Worm (Caenorhabditis elegans) whole organism, L4 larva: ENCODE results near the gene ifbp-1.
A peak's percentile ranks its signal among the peaks of the same experiment; 100 is the strongest.

Source experiments
- D1046.2 ChIP-seq: fragments of 200-800 bp; sonication (Bioruptor generic); IDR thresholded peaks from 2 replicates; pipeline ENCODE4 v1.3.6; 2022; ENCODE audit warnings: missing genetic modification characterization, missing compliant biosample characterization
- F10B5.3 ChIP-seq: sonication (generic microtip); optimal IDR thresholded peaks from 2 replicates; lab custom pipeline; 2016; ENCODE audit warnings: mild to moderate bottlenecking, missing genetic modification characterization, missing compliant biosample characterization
- F44E2.7 ChIP-seq: fragments of 200-800 bp; sonication (Bioruptor generic); IDR thresholded peaks from 2 replicates; pipeline ENCODE4 v2.1.2; 2022; ENCODE audit warnings: missing genetic modification characterization, missing compliant biosample characterization
- F49E8.2 ChIP-seq: sonication (generic microtip); optimal IDR thresholded peaks from 2 replicates; lab custom pipeline; 2016; ENCODE audit warnings: missing compliant biosample characterization, mild to moderate bottlenecking, missing genetic modification characterization, borderline replicate concordance
- R02D3.7 ChIP-seq: fragments of 150-350 bp; sonication (generic microtip); optimal IDR thresholded peaks from 3 replicates; lab custom pipeline; 2014; ENCODE audit warnings: missing biosample characterization, missing genetic modification characterization
- Y105C5A.15 ChIP-seq: fragments of 200-800 bp; sonication (Bioruptor generic); IDR thresholded peaks from 2 replicates; pipeline ENCODE4 v1.3.6; 2022; ENCODE audit warnings: missing genetic modification characterization, missing compliant biosample characterization
- Y75B8A.6 ChIP-seq: fragments of 200-800 bp; sonication (Bioruptor generic); IDR thresholded peaks from 2 replicates; pipeline ENCODE4 v1.3.6; 2022; ENCODE audit warnings: missing genetic modification reagents, missing genetic modification characterization, missing compliant biosample characterization
- aha-1 ChIP-seq: fragments of 150-350 bp; peaks from one replicate; lab custom pipeline; 2014; ENCODE audit warnings: missing biosample characterization, missing genetic modification characterization
- ama-1 ChIP-seq: fragments of 150-350 bp; optimal IDR thresholded peaks from 2 replicates; lab custom pipeline; 2014; ENCODE audit warnings: inconsistent platforms, mixed read lengths
- attf-4 ChIP-seq: sonication (generic microtip); optimal IDR thresholded peaks from 3 replicates; lab custom pipeline; 2017; ENCODE audit warnings: missing biosample characterization, missing genetic modification characterization
- ceh-20 ChIP-seq: fragments of 200-800 bp; sonication (Bioruptor generic); IDR thresholded peaks from 2 replicates; pipeline ENCODE4 v1.3.6; 2022; ENCODE audit warnings: missing genetic modification reagents, missing genetic modification characterization, missing compliant biosample characterization
- ces-1 ChIP-seq: fragments of 150-350 bp; sonication (generic microtip); optimal IDR thresholded peaks from 4 replicates; lab custom pipeline; 2014; ENCODE audit warnings: missing biosample characterization, missing genetic modification reagents, missing genetic modification characterization
- cey-2 ChIP-seq: sonication (generic microtip); optimal IDR thresholded peaks from 3 replicates; lab custom pipeline; 2017; ENCODE audit warnings: missing genetic modification characterization, mild to moderate bottlenecking, missing compliant biosample characterization, antibody characterized with exemption, borderline replicate concordance; ENCODE audit not compliant: insufficient read depth
- ctbp-1 ChIP-seq: fragments of 200-800 bp; sonication (Bioruptor generic); IDR thresholded peaks from 2 replicates; pipeline ENCODE4 v1.3.6; 2022; ENCODE audit warnings: missing genetic modification reagents, missing genetic modification characterization, missing compliant biosample characterization
- daf-19 ChIP-seq: fragments of 200-800 bp; sonication (Bioruptor generic); conservative IDR thresholded peaks from 2 replicates; pipeline ENCODE4 v1.3.6; 2022; ENCODE audit warnings: missing genetic modification characterization, missing compliant biosample characterization
- dmd-6 ChIP-seq: fragments of 200-800 bp; sonication (Bioruptor generic); IDR thresholded peaks from 2 replicates; pipeline ENCODE4 v1.3.6; 2022; ENCODE audit warnings: missing genetic modification reagents, missing genetic modification characterization, missing compliant biosample characterization
- dve-1 ChIP-seq: sonication (generic microtip); optimal IDR thresholded peaks from 2 replicates; lab custom pipeline; 2017; ENCODE audit warnings: antibody characterized with exemption, mild to moderate bottlenecking, missing genetic modification characterization, missing compliant biosample characterization; ENCODE audit not compliant: insufficient read depth
- fos-1 ChIP-seq: fragments of 150-350 bp; optimal IDR thresholded peaks from 2 replicates; lab custom pipeline; 2014; ENCODE audit warnings: missing biosample characterization, missing genetic modification characterization
- hlh-11 ChIP-seq: fragments of 200-800 bp; sonication (Bioruptor generic); optimal IDR thresholded peaks from 2 replicates; lab custom pipeline; 2018; ENCODE audit warnings: mild to moderate bottlenecking, missing genetic modification characterization, missing compliant biosample characterization
- hlh-30 ChIP-seq: sonication (generic microtip); optimal IDR thresholded peaks from 2 replicates; lab custom pipeline; 2017; ENCODE audit warnings: antibody characterized with exemption, mild to moderate bottlenecking, missing genetic modification characterization, missing compliant biosample characterization; ENCODE audit not compliant: insufficient read depth
- lin-13 ChIP-seq: fragments of 150-350 bp; optimal IDR thresholded peaks from 2 replicates; lab custom pipeline; 2014; ENCODE audit warnings: missing biosample characterization, missing genetic modification reagents, missing genetic modification characterization
- lin-15B ChIP-seq: fragments of 150-350 bp; sonication (generic microtip); optimal IDR thresholded peaks from 3 replicates; lab custom pipeline; 2014; ENCODE audit warnings: missing biosample characterization, missing genetic modification characterization
- lin-29 ChIP-seq: fragments of 200-800 bp; sonication (Bioruptor generic); IDR thresholded peaks from 2 replicates; pipeline ENCODE4 v1.3.6; 2022; ENCODE audit warnings: missing genetic modification reagents, missing genetic modification characterization, missing compliant biosample characterization
- lir-3 ChIP-seq: sonication (generic microtip); optimal IDR thresholded peaks from 2 replicates; lab custom pipeline; 2016; ENCODE audit warnings: mild to moderate bottlenecking, missing genetic modification characterization, missing compliant biosample characterization
- lsy-2 ChIP-seq, 2 experiments: fragments of 150-350 bp in 1 of 2; sonication (generic microtip) in 1 of 2; optimal IDR thresholded peaks; 2 replicates each; lab custom pipeline; 2014 to 2017; ENCODE audit warnings: missing biosample characterization in 2 of 2, missing genetic modification characterization in 2 of 2
- madf-5 ChIP-seq, 2 experiments: fragments of 200-800 bp; sonication (Bioruptor generic); IDR thresholded peaks; 2 replicates each; pipeline ENCODE4 v1.3.6; 2022; ENCODE audit warnings: missing compliant biosample characterization in 2 of 2, missing genetic modification characterization in 2 of 2
- madf-9 ChIP-seq: fragments of 200-800 bp; sonication (Bioruptor generic); conservative IDR thresholded peaks from 2 replicates; pipeline ENCODE4 v1.3.6; 2022; ENCODE audit warnings: missing genetic modification reagents, missing genetic modification characterization, missing compliant biosample characterization
- mdl-1 ChIP-seq, 2 experiments: fragments of 150-350 bp in 1 of 2; sonication (generic microtip) in 1 of 2; optimal IDR thresholded peaks; 2 replicates each; lab custom pipeline; 2014 to 2017; ENCODE audit warnings: missing biosample characterization in 2 of 2, missing genetic modification characterization in 2 of 2
- mep-1 ChIP-seq: fragments of 150-350 bp; sonication (generic microtip); optimal IDR thresholded peaks from 3 replicates; lab custom pipeline; 2014; ENCODE audit warnings: missing biosample characterization, missing genetic modification characterization
- mxl-3 ChIP-seq: fragments of 200-800 bp; sonication (Bioruptor generic); optimal IDR thresholded peaks from 2 replicates; lab custom pipeline; 2018; ENCODE audit warnings: mild to moderate bottlenecking, missing genetic modification characterization, missing compliant biosample characterization
- nhr-10 ChIP-seq: fragments of 150-350 bp; optimal IDR thresholded peaks from 2 replicates; lab custom pipeline; 2014; ENCODE audit warnings: missing biosample characterization, missing genetic modification characterization
- nhr-25 ChIP-seq: sonication (generic microtip); optimal IDR thresholded peaks from 2 replicates; lab custom pipeline; 2017; ENCODE audit warnings: missing genetic modification characterization, mild to moderate bottlenecking, missing compliant biosample characterization, antibody characterized with exemption, moderate library complexity, borderline replicate concordance; ENCODE audit not compliant: insufficient read depth
- nhr-28 ChIP-seq: fragments of 150-350 bp; optimal IDR thresholded peaks from 2 replicates; lab custom pipeline; 2014; ENCODE audit warnings: missing biosample characterization, missing genetic modification characterization
- nhr-6 ChIP-seq: fragments of 150-350 bp; optimal IDR thresholded peaks from 2 replicates; lab custom pipeline; 2014; ENCODE audit warnings: missing biosample characterization, missing genetic modification characterization
- pha-4 ChIP-seq, 2 experiments: fragments of 150-350 bp in 1 of 2; fragments of 200-800 bp in 1 of 2; sonication (Bioruptor generic) in 1 of 2; IDR thresholded peaks in 1 of 2; optimal IDR thresholded peaks in 1 of 2; 2 replicates each; pipeline versions ENCODE4 v1.3.6 to Lab custom; 2014 to 2022; ENCODE audit warnings: missing genetic modification characterization in 2 of 2, missing genetic modification reagents in 2 of 2, missing biosample characterization in 1 of 2, missing compliant biosample characterization in 1 of 2
- pqm-1 ChIP-seq: sonication (generic microtip); optimal IDR thresholded peaks from 2 replicates; lab custom pipeline; 2017; ENCODE audit warnings: missing biosample characterization, missing genetic modification characterization
- set-16 ChIP-seq: fragments of 200-800 bp; sonication (Bioruptor generic); IDR thresholded peaks from 2 replicates; pipeline ENCODE4 v1.3.6; 2022; ENCODE audit warnings: missing genetic modification reagents, missing genetic modification characterization, missing compliant biosample characterization
- snpc-1.2 ChIP-seq: fragments of 200-800 bp; sonication (Bioruptor generic); IDR thresholded peaks from 2 replicates; pipeline ENCODE4 v1.3.6; 2022; ENCODE audit warnings: missing genetic modification reagents, missing genetic modification characterization, missing compliant biosample characterization
- snpc-4 ChIP-seq: fragments of 150-350 bp; optimal IDR thresholded peaks from 2 replicates; lab custom pipeline; 2014; ENCODE audit warnings: missing biosample characterization, missing genetic modification characterization
- spr-3 ChIP-seq: fragments of 200-800 bp; sonication (Bioruptor generic); optimal IDR thresholded peaks from 2 replicates; lab custom pipeline; 2018; ENCODE audit warnings: mild to moderate bottlenecking, missing genetic modification characterization, missing compliant biosample characterization
- unc-39 ChIP-seq: sonication (generic microtip); optimal IDR thresholded peaks from 2 replicates; lab custom pipeline; 2017; ENCODE audit warnings: missing biosample characterization, missing genetic modification characterization
- zag-1 ChIP-seq: fragments of 150-350 bp; optimal IDR thresholded peaks from 2 replicates; lab custom pipeline; 2014; ENCODE audit warnings: missing biosample characterization, missing genetic modification characterization
- zfp-2 ChIP-seq: sonication (generic microtip); optimal IDR thresholded peaks from 2 replicates; lab custom pipeline; 2016; ENCODE audit warnings: mild to moderate bottlenecking, missing genetic modification characterization, missing compliant biosample characterization

Gene ifbp-1

ce11 chrV:13380178-13380577 lies at the start of gene ifbp-1:
TSS of gene ifbp-1 (minus strand) at chrV:13380262.
- TF ChIP-seq dmd-6, result peak; percentile 24; the same call in 1 of the 2 replicates
- no peak for TF ChIP-seq pqm-1
- TF ChIP-seq ces-1 (GFP tag; lab: Kevin White, UChicago), result no peak
- TF ChIP-seq ceh-20 (GFP tag; lab: Robert Waterston, UW), result no peak
- TF ChIP-seq lin-13 (GFP tag; lab: Kevin White, UChicago), result no peak
- no peak for TF ChIP-seq madf-5 (GFP tag; IDR thresholded peaks at IDR 0.05; lab: Robert Waterston, UW)
- no peak for TF ChIP-seq spr-3
- no peak for TF ChIP-seq F49E8.2
- TF ChIP-seq nhr-25 (tag; lab: Kevin White, UChicago), result peak; percentile 79
- peak; percentile 64 for TF ChIP-seq mep-1
- peak; percentile 22 to 34 for TF ChIP-seq lsy-2 (tag; optimal IDR thresholded peaks at IDR 0.05; lab: Kevin White, UChicago)
- 0 out of 2 replicates have a peak, but pooled peaks have one; percentile 10 for TF ChIP-seq madf-9
- TF ChIP-seq ctbp-1, result no peak
- TF ChIP-seq F44E2.7 (GFP tag; lab: Robert Waterston, UW), result no peak
- no peak for TF ChIP-seq D1046.2 (GFP tag; lab: Robert Waterston, UW)
- TF ChIP-seq dve-1, result peak; percentile 43
- TF ChIP-seq mdl-1 (tag; optimal IDR thresholded peaks at IDR 0.05; lab: Kevin White, UChicago), result peak in 1 of 2 experiments; percentile 76
- peak; percentile 74 for TF ChIP-seq hlh-30 (tag; lab: Kevin White, UChicago)
- TF ChIP-seq unc-39, result no peak
- TF ChIP-seq cey-2, result peak; percentile 73
- no peak for TF ChIP-seq nhr-6 (tag; lab: Kevin White, UChicago)
- TF ChIP-seq daf-19 (GFP tag; lab: Robert Waterston, UW), result no peak
- no peak for TF ChIP-seq snpc-1.2
- no peak for TF ChIP-seq Y105C5A.15 (GFP tag; lab: Robert Waterston, UW)
- peak; percentile 85 for TF ChIP-seq mxl-3
- no peak for TF ChIP-seq pha-4 (GFP tag; IDR thresholded peaks at IDR 0.05; lab: Robert Waterston, UW)
- TF ChIP-seq pha-4 (tag; optimal IDR thresholded peaks at IDR 0.05; lab: Kevin White, UChicago), result no peak
- TF ChIP-seq attf-4, result no peak
- TF ChIP-seq ama-1, result no peak
- no peak for TF ChIP-seq zag-1 (tag; lab: Kevin White, UChicago)
- TF ChIP-seq snpc-4, result no peak
- TF ChIP-seq nhr-10 (tag; lab: Kevin White, UChicago), result peak; percentile 14
- no peak for TF ChIP-seq F10B5.3
- peak; percentile 67 for TF ChIP-seq hlh-11 (tag; lab: Kevin White, UChicago)
- no peak for TF ChIP-seq R02D3.7 (tag; lab: Kevin White, UChicago)
- TF ChIP-seq lir-3 (tag; lab: Kevin White, UChicago), result no peak
- peak; percentile 29 for TF ChIP-seq aha-1 (tag; lab: Kevin White, UChicago)
- 0 out of 2 replicates have a peak, but pooled peaks have one; percentile 6 for TF ChIP-seq set-16 (GFP tag; lab: Robert Waterston, UW)
- TF ChIP-seq lin-15B, result no peak
- TF ChIP-seq fos-1 (tag; lab: Kevin White, UChicago), result no peak
- TF ChIP-seq lin-29 (GFP tag; lab: Robert Waterston, UW), result no peak
- no peak for TF ChIP-seq Y75B8A.6 (GFP tag; lab: Robert Waterston, UW)
- peak; percentile 85 for TF ChIP-seq nhr-28 (tag; lab: Kevin White, UChicago)
- no peak for TF ChIP-seq zfp-2
- TF ChIP-seq, all 104 proteins: peak for 15

- TF ChIP-seq F44E2.7 (GFP tag; lab: Robert Waterston, UW), result no peak
These were observed 48.6 kb upstream of the ifbp-1 start, which contains the start of gene srd-19 for ce11 chrV:13428660-13429059. TSS of gene srd-19 (minus strand) at chrV:13428760.
